Worm (Caenorhabditis elegans): ENCODE measurements around the gene Y66H1A.5.

Gene Y66H1A.5

DNA sequence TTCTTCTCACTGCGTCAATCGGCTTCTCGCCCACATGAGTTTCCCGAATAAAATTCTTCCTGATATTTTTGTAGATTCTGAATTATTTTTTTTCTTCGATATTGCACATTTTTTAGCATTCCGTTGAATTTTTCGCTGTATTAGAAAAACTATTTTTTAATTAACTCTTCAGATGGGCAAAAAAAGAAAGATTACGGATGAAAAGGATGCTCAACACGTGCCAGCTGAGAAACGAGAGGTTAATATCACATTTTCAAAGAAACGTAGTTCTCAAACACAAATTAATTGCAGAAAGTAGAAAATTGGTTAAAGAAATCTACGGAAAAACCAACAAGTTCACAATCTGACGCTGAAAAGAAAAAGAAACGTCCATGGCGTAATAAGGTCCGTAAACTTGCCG, 32.6 kb downstream of the Y66H1A.5 start, which contains the start of gene rrp-8:
Gene rrp-8, plus strand, starts transcription at position 173 of the 400 bp plus-strand sequence.
- TF ChIP-seq hnd-1 (tag; optimal IDR thresholded peaks at IDR 0.05), result no peak
- TF ChIP-seq ama-1 (optimal IDR thresholded peaks at IDR 0.05), result no peak
- no peak for TF ChIP-seq tbx-37 (GFP tag; conservative IDR thresholded peaks at IDR 0.05)
- TF ChIP-seq flt-1 (GFP tag; IDR thresholded peaks at IDR 0.05), result no peak
- no peak for TF ChIP-seq tbx-11 (GFP tag; IDR thresholded peaks at IDR 0.05)
- no peak for TF ChIP-seq ceh-13 (GFP tag; optimal IDR thresholded peaks at IDR 0.05)
- TF ChIP-seq F13C5.2 (tag; optimal IDR thresholded peaks at IDR 0.05), result no peak
- TF ChIP-seq hmg-4 (GFP tag; optimal IDR thresholded peaks at IDR 0.05), result no peak

- TF ChIP-seq ama-1 (optimal IDR thresholded peaks at IDR 0.05), result no peak
- no peak for TF ChIP-seq hnd-1 (tag; optimal IDR thresholded peaks at IDR 0.05)
- TF ChIP-seq pes-1 (GFP tag; IDR thresholded peaks at IDR 0.05), result peak; percentile 52; the same call in 1 of the 2 replicates
- no peak for TF ChIP-seq B0310.2 (tag; optimal IDR thresholded peaks at IDR 0.05)
- TF ChIP-seq ceh-36 (tag; optimal IDR thresholded peaks at IDR 0.05), result no peak
- no peak for TF ChIP-seq ets-7 (tag; optimal IDR thresholded peaks at IDR 0.05)
- TF ChIP-seq flt-1 (GFP tag; IDR thresholded peaks at IDR 0.05), result no peak
- TF ChIP-seq tbx-37 (GFP tag; conservative IDR thresholded peaks at IDR 0.05), result 0 out of 2 replicates have a peak, but pooled peaks have one; percentile 30
- no peak for TF ChIP-seq scrt-1 (GFP tag; IDR thresholded peaks at IDR 0.05)
- no peak for TF ChIP-seq F13C5.2 (tag; optimal IDR thresholded peaks at IDR 0.05)
- TF ChIP-seq aly-1 (tag; optimal IDR thresholded peaks at IDR 0.05), result no peak
- no peak for TF ChIP-seq sea-1 (GFP tag; conservative IDR thresholded peaks at IDR 0.05)
Observed at ce11 chrIV:393409-393930, 35.5 kb downstream of the Y66H1A.5 start, which contains the start of the genes T07A9.15 and nog-1. Gene T07A9.15, minus strand, starts transcription at chrIV:393546. Gene nog-1, plus strand, starts transcription at chrIV:393880.

ce11 chrIV:390279-390678, 38.7 kb downstream of the Y66H1A.5 start, which contains the start of the genes ears-2 and uncp-18:
Gene ears-2, minus strand, starts transcription at chrIV:390468.
Gene uncp-18, plus strand, starts transcription at chrIV:390560.
- peak; percentile 95 for TF ChIP-seq hnd-1 (tag; optimal IDR thresholded peaks at IDR 0.05)
- peak; percentile 88 for TF ChIP-seq flt-1 (GFP tag; IDR thresholded peaks at IDR 0.05)
- peak; percentile 94 for TF ChIP-seq scrt-1 (GFP tag; IDR thresholded peaks at IDR 0.05)
- peak; percentile 99 for TF ChIP-seq sea-1 (GFP tag; conservative IDR thresholded peaks at IDR 0.05)
- peak; percentile 97 for TF ChIP-seq pes-1 (GFP tag; IDR thresholded peaks at IDR 0.05)
- peak; percentile 95 for TF ChIP-seq tbx-11 (GFP tag; IDR thresholded peaks at IDR 0.05)
- TF ChIP-seq ama-1 (optimal IDR thresholded peaks at IDR 0.05), result no peak
- TF ChIP-seq tra-4 (tag; optimal IDR thresholded peaks at IDR 0.05), result peak; percentile 92
- TF ChIP-seq ceh-13 (GFP tag; optimal IDR thresholded peaks at IDR 0.05), result peak; percentile 97
- TF ChIP-seq aly-1 (tag; optimal IDR thresholded peaks at IDR 0.05), result peak; percentile 88
- TF ChIP-seq B0310.2 (tag; optimal IDR thresholded peaks at IDR 0.05), result peak; percentile 92
- TF ChIP-seq F13C5.2 (tag; optimal IDR thresholded peaks at IDR 0.05), result peak; percentile 99
- peak; percentile 99 for TF ChIP-seq hmg-4 (GFP tag; optimal IDR thresholded peaks at IDR 0.05)
- TF ChIP-seq ets-7 (tag; optimal IDR thresholded peaks at IDR 0.05), result peak; percentile 85
- TF ChIP-seq ceh-36 (tag; optimal IDR thresholded peaks at IDR 0.05), result peak; percentile 95
- peak; percentile 91 for TF ChIP-seq hmbx-1 (tag; optimal IDR thresholded peaks at IDR 0.05)
- TF ChIP-seq tbx-37 (GFP tag; conservative IDR thresholded peaks at IDR 0.05), result peak; percentile 97

ce11 chrIV:388073-388472, 40.9 kb downstream of the Y66H1A.5 start, which contains the start of gene ssna-1:
Gene ssna-1, plus strand, starts transcription at chrIV:388084.
- TF ChIP-seq ama-1 (optimal IDR thresholded peaks at IDR 0.05), result peak; percentile 75
- no peak for TF ChIP-seq ceh-36 (tag; optimal IDR thresholded peaks at IDR 0.05)
- no peak for TF ChIP-seq B0310.2 (tag; optimal IDR thresholded peaks at IDR 0.05)
- no peak for TF ChIP-seq tbx-37 (GFP tag; conservative IDR thresholded peaks at IDR 0.05)

ce11 chrIV:387283-388048, 41.5 kb downstream of the Y66H1A.5 start:
- TF ChIP-seq sea-1 (GFP tag; conservative IDR thresholded peaks at IDR 0.05) (no peak), ets-7 (tag; optimal IDR thresholded peaks at IDR 0.05) (no peak), ceh-13 (GFP tag; optimal IDR thresholded peaks at IDR 0.05) (no peak), hmg-4 (GFP tag; optimal IDR thresholded peaks at IDR 0.05) (no peak), scrt-1 (GFP tag; IDR thresholded peaks at IDR 0.05) (no peak), F13C5.2 (tag; optimal IDR thresholded peaks at IDR 0.05) (no peak), tbx-11 (GFP tag; IDR thresholded peaks at IDR 0.05) (no peak), pes-1 (GFP tag; IDR thresholded peaks at IDR 0.05) (no peak), aly-1 (tag; optimal IDR thresholded peaks at IDR 0.05) (no peak), ceh-36 (tag; optimal IDR thresholded peaks at IDR 0.05) (no peak), flt-1 (GFP tag; IDR thresholded peaks at IDR 0.05) (no peak), tra-4 (tag; optimal IDR thresholded peaks at IDR 0.05) (no peak), hnd-1 (tag; optimal IDR thresholded peaks at IDR 0.05) (no peak)

ce11 chrIV:386576-386975, 42.4 kb downstream of the Y66H1A.5 start, which contains the start of gene T07A9.14:
Gene T07A9.14, plus strand, starts transcription at chrIV:386699.
- TF ChIP-seq tbx-11 (GFP tag; IDR thresholded peaks at IDR 0.05) (no peak), ceh-36 (tag; optimal IDR thresholded peaks at IDR 0.05) (no peak), ama-1 (optimal IDR thresholded peaks at IDR 0.05) (no peak)

DNA sequence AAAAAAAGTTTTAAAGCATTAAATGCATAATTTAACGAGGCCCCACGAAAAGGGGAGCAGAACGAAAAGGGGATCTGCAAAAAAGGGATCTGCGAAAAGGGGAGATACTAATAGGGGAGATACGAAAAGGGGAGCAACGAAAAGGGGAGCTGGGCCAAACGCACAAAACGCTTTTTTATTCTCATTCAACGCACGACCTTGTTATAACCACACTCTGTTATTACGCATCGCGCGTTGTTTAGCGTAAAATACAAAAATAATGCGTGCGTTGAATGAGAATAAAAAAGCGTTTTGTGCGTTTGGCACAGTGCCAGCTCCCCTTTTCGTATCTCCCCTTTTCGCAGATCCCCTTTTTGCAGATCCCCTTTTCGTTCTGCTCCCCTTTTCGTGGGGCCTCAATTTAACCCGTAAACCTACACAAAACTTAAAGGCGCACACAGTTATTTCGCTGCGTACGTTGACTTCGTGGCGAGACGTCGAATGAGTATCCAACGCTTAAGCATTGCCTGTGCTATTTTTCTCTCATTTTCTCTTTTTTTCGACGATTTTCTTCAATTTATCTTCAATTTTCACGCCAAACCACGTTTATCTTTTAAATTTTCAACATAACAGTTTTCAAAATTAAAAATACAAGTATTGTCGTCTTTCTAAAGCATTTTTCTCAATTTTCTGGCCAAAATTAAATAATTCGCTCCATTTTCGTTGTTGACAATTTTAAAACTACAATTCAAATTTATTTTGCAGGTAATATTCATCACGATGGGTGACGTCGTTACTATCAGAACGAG, 43.6 kb downstream of the Y66H1A.5 start, which contains the start of gene rps-24:
Gene rps-24, plus strand, starts transcription at position 738 of the 788 bp plus-strand sequence.
- peak; percentile 83 for TF ChIP-seq ets-7 (tag; optimal IDR thresholded peaks at IDR 0.05)
- TF ChIP-seq aly-1 (tag; optimal IDR thresholded peaks at IDR 0.05), result peak; percentile 48
- peak; percentile 53; the same call in 1 of the 2 replicates for TF ChIP-seq tbx-11 (GFP tag; IDR thresholded peaks at IDR 0.05)
- TF ChIP-seq hnd-1 (tag; optimal IDR thresholded peaks at IDR 0.05), result peak; percentile 43
- peak; percentile 51 for TF ChIP-seq F13C5.2 (tag; optimal IDR thresholded peaks at IDR 0.05)
- TF ChIP-seq scrt-1 (GFP tag; IDR thresholded peaks at IDR 0.05), result peak; percentile 50; the same call in 1 of the 2 replicates
- TF ChIP-seq pes-1 (GFP tag; IDR thresholded peaks at IDR 0.05), result peak; percentile 85
- peak; percentile 50 for TF ChIP-seq hmg-4 (GFP tag; optimal IDR thresholded peaks at IDR 0.05)
- TF ChIP-seq flt-1 (GFP tag; IDR thresholded peaks at IDR 0.05), result peak; percentile 68; the same call in 1 of the 2 replicates
- peak; percentile 64 for TF ChIP-seq sea-1 (GFP tag; conservative IDR thresholded peaks at IDR 0.05)
- peak; percentile 69 for TF ChIP-seq tbx-37 (GFP tag; conservative IDR thresholded peaks at IDR 0.05)
